Worm (Caenorhabditis elegans) whole organism, late embryonic: ENCODE measurements around the gene C08F8.6.
A peak's percentile ranks its signal among the peaks of the same experiment; 100 is the strongest.

Experiments used
- C08G9.2 ChIP-seq: sonication (generic microtip); optimal IDR thresholded peaks from 2 replicates; lab custom pipeline; 2016; ENCODE audit warnings: mild to moderate bottlenecking, missing genetic modification characterization, moderate library complexity, missing compliant biosample characterization
- F13H6.1 ChIP-seq: sonication (generic microtip); optimal IDR thresholded peaks from 2 replicates; lab custom pipeline; 2016; ENCODE audit warnings: missing genetic modification characterization, missing compliant biosample characterization
- K09A11.1 ChIP-seq: sonication (generic microtip); optimal IDR thresholded peaks from 2 replicates; lab custom pipeline; 2017; ENCODE audit warnings: antibody characterized with exemption, mild to moderate bottlenecking, missing genetic modification characterization, missing compliant biosample characterization; ENCODE audit not compliant: insufficient read depth
- Y22D7AL.16 ChIP-seq: sonication (generic microtip); optimal IDR thresholded peaks from 2 replicates; lab custom pipeline; 2016; ENCODE audit warnings: missing genetic modification characterization, missing compliant biosample characterization
- ahr-1 ChIP-seq: sonication (generic microtip); optimal IDR thresholded peaks from 2 replicates; lab custom pipeline; 2016; ENCODE audit warnings: missing genetic modification characterization, missing compliant biosample characterization
- ceh-14 ChIP-seq: sonication (generic microtip); optimal IDR thresholded peaks from 2 replicates; lab custom pipeline; 2016; ENCODE audit warnings: missing genotype, missing genetic modification characterization, missing compliant biosample characterization
- ceh-19 ChIP-seq: fragments of 200-800 bp; sonication (Bioruptor generic); optimal IDR thresholded peaks from 2 replicates; lab custom pipeline; 2018; ENCODE audit warnings: mild to moderate bottlenecking, missing genetic modification characterization, missing compliant biosample characterization
- ceh-22 ChIP-seq: sonication (generic microtip); optimal IDR thresholded peaks from 2 replicates; lab custom pipeline; 2017; ENCODE audit warnings: missing biosample characterization, missing genetic modification characterization
- ceh-24 ChIP-seq: sonication (generic microtip); optimal IDR thresholded peaks from 2 replicates; lab custom pipeline; 2016; ENCODE audit warnings: mild to moderate bottlenecking, missing genetic modification characterization, missing compliant biosample characterization
- ceh-30 ChIP-seq: fragments of 150-350 bp; optimal IDR thresholded peaks from 2 replicates; lab custom pipeline; 2014; ENCODE audit warnings: missing biosample characterization, missing genetic modification characterization
- ceh-31 ChIP-seq: sonication (generic microtip); optimal IDR thresholded peaks from 2 replicates; lab custom pipeline; 2016; ENCODE audit warnings: missing genetic modification characterization, missing compliant biosample characterization
- ceh-45 ChIP-seq: fragments of 200-800 bp; sonication (Bioruptor generic); IDR thresholded peaks from 2 replicates; pipeline ENCODE4 v1.3.6; 2022; ENCODE audit warnings: missing genetic modification reagents, missing genetic modification characterization, missing compliant biosample characterization
- ceh-48 ChIP-seq: sonication (generic microtip); optimal IDR thresholded peaks from 2 replicates; lab custom pipeline; 2016; ENCODE audit warnings: missing genetic modification characterization, inconsistent platforms, missing compliant biosample characterization
- ceh-6 ChIP-seq: fragments of 200-800 bp; sonication (Bioruptor generic); optimal IDR thresholded peaks from 2 replicates; lab custom pipeline; 2018; ENCODE audit warnings: mild to moderate bottlenecking, missing genetic modification characterization, missing compliant biosample characterization
- dve-1 ChIP-seq: sonication (generic microtip); optimal IDR thresholded peaks from 2 replicates; lab custom pipeline; 2017; ENCODE audit warnings: antibody characterized with exemption, mild to moderate bottlenecking, missing genetic modification characterization, missing compliant biosample characterization
- elt-2 ChIP-seq: sonication (generic microtip); optimal IDR thresholded peaks from 2 replicates; lab custom pipeline; 2016; ENCODE audit warnings: missing genetic modification reagents, missing genetic modification characterization, missing compliant biosample characterization
- ets-4 ChIP-seq: sonication (generic microtip); optimal IDR thresholded peaks from 2 replicates; lab custom pipeline; 2016; ENCODE audit warnings: missing genetic modification characterization, missing compliant biosample characterization
- fax-1 ChIP-seq: sonication (generic microtip); optimal IDR thresholded peaks from 2 replicates; lab custom pipeline; 2016; ENCODE audit warnings: missing genotype, missing genetic modification characterization, missing compliant biosample characterization
- fkh-10 ChIP-seq: fragments of 150-350 bp; optimal IDR thresholded peaks from 2 replicates; lab custom pipeline; 2014; ENCODE audit warnings: missing biosample characterization, missing genetic modification reagents, missing genetic modification characterization
- fkh-6 ChIP-seq: sonication (generic microtip); optimal IDR thresholded peaks from 2 replicates; lab custom pipeline; 2016; ENCODE audit warnings: missing genetic modification characterization, missing compliant biosample characterization
- hlh-13 ChIP-seq: fragments of 200-800 bp; sonication (Bioruptor generic); optimal IDR thresholded peaks from 2 replicates; lab custom pipeline; 2018; ENCODE audit warnings: mild to moderate bottlenecking, missing genetic modification characterization, missing compliant biosample characterization
- hlh-15 ChIP-seq: sonication (generic microtip); optimal IDR thresholded peaks from 2 replicates; lab custom pipeline; 2016; ENCODE audit warnings: missing genetic modification characterization, missing compliant biosample characterization
- hlh-6 ChIP-seq: sonication (generic microtip); optimal IDR thresholded peaks from 2 replicates; lab custom pipeline; 2016; ENCODE audit warnings: missing genotype, missing genetic modification characterization, missing compliant biosample characterization
- hlh-8 ChIP-seq: sonication (generic microtip); optimal IDR thresholded peaks from 2 replicates; lab custom pipeline; 2016; ENCODE audit warnings: missing genotype, missing genetic modification characterization, missing compliant biosample characterization
- lin-11 ChIP-seq: fragments of 200-800 bp; sonication (Bioruptor generic); optimal IDR thresholded peaks from 2 replicates; lab custom pipeline; 2018; ENCODE audit warnings: mild to moderate bottlenecking, missing genetic modification characterization, missing compliant biosample characterization
- madf-2 ChIP-seq: sonication (generic microtip); optimal IDR thresholded peaks from 2 replicates; lab custom pipeline; 2017; ENCODE audit warnings: missing genetic modification characterization, missing compliant biosample characterization
- mec-3 ChIP-seq: sonication (generic microtip); optimal IDR thresholded peaks from 2 replicates; lab custom pipeline; 2016; ENCODE audit warnings: borderline replicate concordance, missing genetic modification characterization, missing compliant biosample characterization
- nfya-1 ChIP-seq: sonication (generic microtip); optimal IDR thresholded peaks from 2 replicates; lab custom pipeline; 2017; ENCODE audit warnings: missing genetic modification characterization, mild to moderate bottlenecking, missing compliant biosample characterization, antibody characterized with exemption, moderate library complexity
- nhr-232 ChIP-seq: sonication (generic microtip); optimal IDR thresholded peaks from 2 replicates; lab custom pipeline; 2016; ENCODE audit warnings: missing genetic modification characterization, missing compliant biosample characterization
- odd-2 ChIP-seq: sonication (generic microtip); optimal IDR thresholded peaks from 2 replicates; lab custom pipeline; 2017; ENCODE audit warnings: antibody characterized with exemption, mild to moderate bottlenecking, missing genetic modification characterization, missing compliant biosample characterization
- pag-3 ChIP-seq: sonication (generic microtip); optimal IDR thresholded peaks from 2 replicates; lab custom pipeline; 2016; ENCODE audit warnings: missing compliant biosample characterization, missing genetic modification characterization, borderline replicate concordance
- pat-9 ChIP-seq: fragments of 200-800 bp; sonication (Bioruptor generic); optimal IDR thresholded peaks from 2 replicates; lab custom pipeline; 2018; ENCODE audit warnings: mild to moderate bottlenecking, missing genetic modification characterization, moderate library complexity, missing compliant biosample characterization
- pax-1 ChIP-seq: fragments of 150-350 bp; optimal IDR thresholded peaks from 2 replicates; lab custom pipeline; 2014; ENCODE audit warnings: missing biosample characterization, missing genetic modification characterization
- pha-2 ChIP-seq: sonication (generic microtip); optimal IDR thresholded peaks from 2 replicates; lab custom pipeline; 2017; ENCODE audit warnings: mild to moderate bottlenecking, missing genetic modification characterization, missing compliant biosample characterization
- pha-4 ChIP-seq: fragments of 150-350 bp; optimal IDR thresholded peaks from 2 replicates; lab custom pipeline; 2018; ENCODE audit warnings: missing biosample characterization, missing genetic modification reagents, missing genetic modification characterization
- pqm-1 ChIP-seq: sonication (generic microtip); optimal IDR thresholded peaks from 2 replicates; lab custom pipeline; 2016; ENCODE audit warnings: missing genetic modification characterization, missing compliant biosample characterization
- rnt-1 ChIP-seq: sonication (generic microtip); optimal IDR thresholded peaks from 2 replicates; lab custom pipeline; 2016; ENCODE audit warnings: missing genetic modification characterization, missing compliant biosample characterization
- sdc-2 ChIP-seq: sonication (generic microtip); optimal IDR thresholded peaks from 2 replicates; lab custom pipeline; 2016; ENCODE audit warnings: missing genotype, missing genetic modification characterization, missing compliant biosample characterization
- tbx-2 ChIP-seq: sonication (generic microtip); optimal IDR thresholded peaks from 2 replicates; lab custom pipeline; 2016; ENCODE audit warnings: missing genetic modification characterization, missing compliant biosample characterization
- tbx-7 ChIP-seq: sonication (generic microtip); optimal IDR thresholded peaks from 2 replicates; lab custom pipeline; 2016; ENCODE audit warnings: missing genotype, missing genetic modification characterization, missing compliant biosample characterization
- unc-3 ChIP-seq, 2 experiments: fragments of 200-800 bp in 1 of 2; sonication (Bioruptor generic) in 1 of 2; sonication (generic microtip) in 1 of 2; conservative IDR thresholded peaks in 1 of 2; optimal IDR thresholded peaks in 1 of 2; 2 replicates each; pipeline versions ENCODE4 v1.3.6 to Lab custom; 2016 to 2022; ENCODE audit warnings: missing compliant biosample characterization in 2 of 2, missing genetic modification characterization in 2 of 2, missing genetic modification reagents in 1 of 2
- unc-55 ChIP-seq: sonication (generic microtip); optimal IDR thresholded peaks from 2 replicates; lab custom pipeline; 2017; ENCODE audit warnings: missing biosample characterization, missing genetic modification reagents, missing genetic modification characterization
- unc-86 ChIP-seq: sonication (generic microtip); optimal IDR thresholded peaks from 2 replicates; lab custom pipeline; 2016; ENCODE audit warnings: missing genetic modification characterization, missing compliant biosample characterization
- ztf-16 ChIP-seq: sonication (generic microtip); optimal IDR thresholded peaks from 2 replicates; lab custom pipeline; 2017; ENCODE audit warnings: missing genetic modification characterization, missing compliant biosample characterization

Gene C08F8.6

ce11 chrIV:11154425-11155114 is 10.2 kb downstream of the C08F8.6 start, which contains the start of gene C08F8.3:
C08F8.3 (plus strand) TSS chrIV:11155044.
- peak; percentile 37 for TF ChIP-seq nfya-1 (tag; lab: Kevin White, UChicago)

DNA sequence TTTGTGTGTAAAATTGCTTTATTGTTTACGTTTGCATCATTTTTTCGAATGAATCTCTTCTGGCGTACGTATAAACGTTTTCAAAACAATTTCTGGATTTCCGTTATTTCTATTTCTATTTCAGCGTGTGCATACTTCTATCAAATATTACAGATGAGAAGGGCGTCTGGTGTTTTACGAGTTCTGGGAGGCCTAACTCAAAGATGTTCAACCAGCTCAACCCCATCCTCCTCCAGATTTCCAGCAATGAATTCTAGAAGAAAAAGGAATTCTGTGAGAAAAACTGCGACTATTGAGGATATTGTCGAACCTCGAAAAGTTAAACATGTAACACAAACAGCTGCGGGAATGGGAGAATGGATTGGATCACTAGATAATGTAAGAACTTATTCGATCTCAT is 13.9 kb downstream of the C08F8.6 start, which contains the start of gene C08F8.2:
C08F8.2 (plus strand) TSS at position 154 of the 400 bp plus-strand sequence.
- TF ChIP-seq ahr-1 (tag; lab: Kevin White, UChicago) (no peak), ceh-19 (GFP tag; lab: Kevin White, UChicago) (no peak), ztf-16 (tag; lab: Kevin White, UChicago) (no peak), fax-1 (no peak), elt-2 (no peak), madf-2 (tag; lab: Kevin White, UChicago) (no peak), hlh-13 (no peak), ets-4 (tag; lab: Kevin White, UChicago) (no peak), tbx-7 (tag; lab: Kevin White, UChicago) (no peak), ceh-30 (tag; lab: Kevin White, UChicago) (no peak), Y22D7AL.16 (no peak), lin-11 (no peak), hlh-8 (tag; lab: Kevin White, UChicago) (no peak), sdc-2 (no peak), fkh-10 (GFP tag; lab: Kevin White, UChicago) (no peak), pha-2 (tag; lab: Kevin White, UChicago) (no peak), odd-2 (tag; lab: Kevin White, UChicago) (no peak), hlh-6 (tag; lab: Kevin White, UChicago) (no peak), nhr-232 (tag; lab: Kevin White, UChicago) (no peak)

- TF ChIP-seq fax-1, result no peak
- no peak for TF ChIP-seq pat-9 (tag; lab: Kevin White, UChicago)
- TF ChIP-seq dve-1 (tag; lab: Kevin White, UChicago), result peak; percentile 54
- no peak for TF ChIP-seq ceh-22 (tag; lab: Kevin White, UChicago)
- TF ChIP-seq hlh-6 (tag; lab: Kevin White, UChicago), result no peak
- TF ChIP-seq ceh-24, result no peak
- TF ChIP-seq ahr-1 (tag; lab: Kevin White, UChicago), result no peak
- no peak for TF ChIP-seq mec-3 (tag; lab: Kevin White, UChicago)
- TF ChIP-seq ets-4 (tag; lab: Kevin White, UChicago), result no peak
- peak; percentile 11 for TF ChIP-seq F13H6.1 (tag; lab: Kevin White, UChicago)
- TF ChIP-seq pax-1 (tag; lab: Kevin White, UChicago), result peak; percentile 66
- no peak for TF ChIP-seq nhr-232 (tag; lab: Kevin White, UChicago)
- TF ChIP-seq ceh-48 (tag; lab: Kevin White, UChicago), result no peak
- TF ChIP-seq elt-2, result peak; percentile 48
- peak; percentile 29; the same call in 1 of the 2 replicates for TF ChIP-seq unc-3 (GFP tag; conservative IDR thresholded peaks at IDR 0.05; lab: Robert Waterston, UW)
- TF ChIP-seq unc-3 (tag; optimal IDR thresholded peaks at IDR 0.05; lab: Kevin White, UChicago), result no peak
- TF ChIP-seq ceh-14 (tag; lab: Kevin White, UChicago), result no peak
- TF ChIP-seq unc-55 (GFP tag; lab: Kevin White, UChicago), result peak; percentile 37
- no peak for TF ChIP-seq fkh-6 (tag; lab: Kevin White, UChicago)
- TF ChIP-seq pha-4 (tag; lab: Kevin White, UChicago), result no peak
- no peak for TF ChIP-seq pha-2 (tag; lab: Kevin White, UChicago)
- no peak for TF ChIP-seq C08G9.2 (tag; lab: Kevin White, UChicago)
- no peak for TF ChIP-seq hlh-15 (tag; lab: Kevin White, UChicago)
- no peak for TF ChIP-seq ceh-6 (GFP tag; lab: Kevin White, UChicago)
- no peak for TF ChIP-seq unc-86 (tag; lab: Kevin White, UChicago)
- no peak for TF ChIP-seq tbx-7 (tag; lab: Kevin White, UChicago)
- peak; percentile 3 for TF ChIP-seq rnt-1 (tag; lab: Kevin White, UChicago)
- peak; percentile 44 for TF ChIP-seq tbx-2 (tag; lab: Kevin White, UChicago)
- TF ChIP-seq ceh-30 (tag; lab: Kevin White, UChicago), result no peak
- TF ChIP-seq madf-2 (tag; lab: Kevin White, UChicago), result no peak
- TF ChIP-seq hlh-13, result no peak
- no peak for TF ChIP-seq K09A11.1
- TF ChIP-seq ceh-45 (GFP tag; lab: Robert Waterston, UW), result no peak
- TF ChIP-seq ceh-31 (tag; lab: Kevin White, UChicago), result peak; percentile 50
- no peak for TF ChIP-seq pqm-1 (tag; lab: Kevin White, UChicago)
- TF ChIP-seq hlh-8 (tag; lab: Kevin White, UChicago), result no peak
- no peak for TF ChIP-seq pag-3 (tag; lab: Kevin White, UChicago)
Measured at ce11 chrIV:11149454-11150163, 15.1 kb downstream of the C08F8.6 start, which contains the start of the genes F01G4.6 and pfd-1. F01G4.6 (minus strand) TSS chrIV:11149504. pfd-1 (plus strand) TSS chrIV:11150113.
